Worm (Caenorhabditis elegans): ENCODE data around the gene fbxa-35.

Gene fbxa-35

DNA sequence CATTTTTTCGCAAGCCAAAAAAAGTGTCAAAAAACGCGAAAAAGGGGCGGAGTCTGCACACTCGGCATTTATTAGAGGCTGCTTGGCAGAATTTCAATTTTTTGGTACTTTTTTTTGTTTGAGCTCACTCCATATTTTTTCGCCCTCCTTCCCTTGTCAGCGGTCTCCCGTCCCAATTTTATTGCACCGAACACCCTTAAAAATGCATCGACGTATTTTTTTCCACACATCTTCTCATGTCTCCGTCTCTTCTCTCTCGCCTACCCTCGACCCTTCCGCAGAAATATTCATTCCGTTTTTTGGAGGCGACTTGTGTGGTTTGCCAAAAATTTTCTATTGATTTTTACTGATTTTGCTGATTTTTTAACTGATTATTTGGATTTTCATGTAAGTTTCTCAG, 31.0 kb downstream of the fbxa-35 start, which contains the start of gene Y82E9BL.18:
TSS of gene Y82E9BL.18 (plus strand) at position 301 of the 400 bp plus-strand sequence.
- TF ChIP-seq him-1 (tag; optimal IDR thresholded peaks at IDR 0.05) (no peak), dao-5 (tag; optimal IDR thresholded peaks at IDR 0.05) (no peak), W03F9.2 (tag; optimal IDR thresholded peaks at IDR 0.05) (no peak)

DNA sequence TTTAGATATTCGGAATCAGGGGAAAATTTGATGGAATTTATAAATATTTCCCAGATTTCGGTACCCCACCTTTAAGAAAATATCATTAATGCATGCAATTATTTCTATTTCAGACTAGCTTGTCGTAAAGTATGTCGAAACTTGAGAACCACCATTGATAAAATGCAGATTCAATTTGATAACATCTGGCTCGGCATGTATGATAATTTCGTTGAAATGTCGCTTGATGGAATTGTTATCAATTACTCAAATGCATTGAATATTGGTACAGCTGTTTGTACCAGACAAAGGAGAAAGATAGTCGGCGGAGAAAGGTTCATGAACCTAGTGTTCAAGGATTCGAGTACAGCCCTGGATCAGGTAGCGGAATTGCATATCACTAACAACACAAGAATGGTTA, 36.4 kb downstream of the fbxa-35 start, which contains the start of gene Y82E9BL.19:
TSS of gene Y82E9BL.19 (plus strand) at position 123 of the 400 bp plus-strand sequence.
- TF ChIP-seq dao-5 (tag; optimal IDR thresholded peaks at IDR 0.05) (no peak), him-1 (tag; optimal IDR thresholded peaks at IDR 0.05) (no peak), W03F9.2 (tag; optimal IDR thresholded peaks at IDR 0.05) (no peak)

DNA sequence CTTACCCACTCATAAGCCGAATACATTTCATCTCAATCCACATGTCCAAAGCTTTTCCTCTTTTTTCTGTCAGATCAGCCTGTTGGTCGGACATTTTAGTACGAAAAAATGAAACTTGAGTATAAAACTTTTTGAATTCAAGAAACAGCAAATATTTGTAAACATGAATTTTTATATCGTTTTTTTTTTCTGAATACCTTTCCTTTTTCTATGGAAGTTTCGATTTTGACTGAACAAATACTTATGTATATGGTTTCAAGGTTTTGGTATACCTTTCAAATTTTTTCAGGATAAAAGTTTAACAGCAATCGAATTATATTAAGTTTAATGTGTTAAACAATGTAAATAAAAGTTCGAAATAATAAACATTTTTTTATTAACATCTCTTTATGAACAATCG, 44.8 kb downstream of the fbxa-35 start, which contains the start of gene fbxa-5:
TSS of gene fbxa-5 (minus strand) at position 101 of the 400 bp plus-strand sequence.
- TF ChIP-seq him-1 (tag; optimal IDR thresholded peaks at IDR 0.05) = no peak
- no peak for TF ChIP-seq W03F9.2 (tag; optimal IDR thresholded peaks at IDR 0.05)
- no peak for TF ChIP-seq dao-5 (tag; optimal IDR thresholded peaks at IDR 0.05)

ce11 chrIII:1342488-1342887, 47.0 kb downstream of the fbxa-35 start, which contains the start of gene fbxa-26:
Gene fbxa-26 (minus strand): TSS chrIII:1342522.
- TF ChIP-seq W03F9.2 (tag; optimal IDR thresholded peaks at IDR 0.05) (no peak), him-1 (tag; optimal IDR thresholded peaks at IDR 0.05) (no peak), dao-5 (tag; optimal IDR thresholded peaks at IDR 0.05) (no peak)

DNA sequence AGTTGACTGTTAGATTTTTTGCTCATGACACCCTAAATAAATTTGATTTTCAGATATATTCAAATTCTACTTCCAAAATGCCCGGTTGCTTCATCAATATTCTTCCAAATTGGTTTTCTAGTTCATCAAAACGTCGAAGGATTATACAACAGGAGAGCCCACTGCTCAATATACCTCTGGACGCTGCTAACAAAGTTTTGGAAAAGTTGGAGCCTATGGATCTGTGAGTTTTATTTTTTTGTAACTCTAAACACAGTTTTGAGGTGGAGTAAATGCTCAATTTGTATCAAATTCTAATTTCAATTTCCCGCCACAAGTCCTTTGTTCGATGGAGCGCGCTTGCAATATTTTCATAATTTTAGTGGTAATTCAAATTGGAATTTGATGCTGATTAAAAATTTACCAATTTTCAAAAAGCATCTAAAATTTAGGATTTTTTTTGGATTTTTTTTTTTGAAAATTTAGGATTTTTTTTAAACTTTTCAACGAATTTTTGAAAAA, 47.5 kb downstream of the fbxa-35 start, which contains the start of gene fbxa-27:
TSS of gene fbxa-27 (plus strand) at position 51 of the 501 bp plus-strand sequence.
- TF ChIP-seq him-1 (tag; optimal IDR thresholded peaks at IDR 0.05) = no peak
- TF ChIP-seq W03F9.2 (tag; optimal IDR thresholded peaks at IDR 0.05) = no peak
- no peak for TF ChIP-seq dao-5 (tag; optimal IDR thresholded peaks at IDR 0.05)

- TF ChIP-seq dao-5 (tag; optimal IDR thresholded peaks at IDR 0.05) (no peak), him-1 (tag; optimal IDR thresholded peaks at IDR 0.05) (no peak), W03F9.2 (tag; optimal IDR thresholded peaks at IDR 0.05) (no peak)
These were observed 50.2 kb downstream of the fbxa-35 start, which contains the start of gene Y82E9BL.6 for ce11 chrIII:1345694-1346093. Gene Y82E9BL.6 (minus strand): TSS chrIII:1345794.

All from whole organism, L4/young adult.